Worm (Caenorhabditis elegans) whole organism, L2 larva: ENCODE measurements around the gene R74.7.

Source experiments
- C34F6.9 ChIP-seq: fragments of 150-350 bp; optimal IDR thresholded peaks from 2 replicates; lab custom pipeline; 2014; ENCODE audit warnings: missing biosample characterization, missing genetic modification characterization
- F13H6.1 ChIP-seq: sonication (generic microtip); optimal IDR thresholded peaks from 2 replicates; lab custom pipeline; 2016; ENCODE audit warnings: missing genetic modification characterization, missing compliant biosample characterization
- R02D3.7 ChIP-seq: fragments of 150-350 bp; optimal IDR thresholded peaks from 2 replicates; lab custom pipeline; 2014; ENCODE audit warnings: missing biosample characterization, missing genetic modification characterization
- Y55F3AM.14 ChIP-seq: fragments of 200-800 bp; sonication (Bioruptor generic); optimal IDR thresholded peaks from 2 replicates; lab custom pipeline; 2018; ENCODE audit warnings: mild to moderate bottlenecking, missing genetic modification characterization, missing compliant biosample characterization
- ZK546.5 ChIP-seq: sonication (generic microtip); optimal IDR thresholded peaks from 2 replicates; lab custom pipeline; 2017; ENCODE audit warnings: missing biosample characterization, missing genetic modification characterization
- ama-1 ChIP-seq: fragments of 150-350 bp; optimal IDR thresholded peaks from 2 replicates; lab custom pipeline; 2018; ENCODE audit warnings: inconsistent platforms
- blmp-1 ChIP-seq: sonication (generic microtip); optimal IDR thresholded peaks from 2 replicates; lab custom pipeline; 2017; ENCODE audit warnings: missing genetic modification characterization, mild to moderate bottlenecking, missing compliant biosample characterization, antibody characterized with exemption, moderate library complexity; ENCODE audit not compliant: insufficient read depth
- crh-2 ChIP-seq: sonication (generic microtip); optimal IDR thresholded peaks from 2 replicates; lab custom pipeline; 2017; ENCODE audit warnings: missing biosample characterization, missing genetic modification characterization
- dmd-4 ChIP-seq: sonication (generic microtip); optimal IDR thresholded peaks from 2 replicates; lab custom pipeline; 2017; ENCODE audit warnings: missing biosample characterization, missing genetic modification characterization
- egl-27 ChIP-seq: sonication (generic microtip); optimal IDR thresholded peaks from 3 replicates; lab custom pipeline; 2017; ENCODE audit warnings: missing biosample characterization, missing genetic modification reagents, missing genetic modification characterization
- elt-1 ChIP-seq: fragments of 150-350 bp; optimal IDR thresholded peaks from 2 replicates; lab custom pipeline; 2014; ENCODE audit warnings: missing biosample characterization, missing genetic modification characterization
- fos-1 ChIP-seq: fragments of 150-350 bp; optimal IDR thresholded peaks from 2 replicates; lab custom pipeline; 2014; ENCODE audit warnings: missing biosample characterization, missing genetic modification characterization
- gmeb-1 ChIP-seq: fragments of 150-350 bp; optimal IDR thresholded peaks from 2 replicates; lab custom pipeline; 2014; ENCODE audit warnings: missing biosample characterization, missing genetic modification characterization
- lin-11 ChIP-seq: fragments of 150-350 bp; sonication (generic microtip); optimal IDR thresholded peaks from 2 replicates; lab custom pipeline; 2014; ENCODE audit warnings: missing biosample characterization, missing genetic modification characterization, inconsistent platforms, mixed read lengths
- lin-13 ChIP-seq: fragments of 150-350 bp; optimal IDR thresholded peaks from 2 replicates; lab custom pipeline; 2014; ENCODE audit warnings: missing biosample characterization, missing genetic modification reagents, missing genetic modification characterization
- lin-39 ChIP-seq: fragments of 150-350 bp; optimal IDR thresholded peaks from 2 replicates; lab custom pipeline; 2014; ENCODE audit warnings: missing biosample characterization, missing genetic modification reagents, missing genetic modification characterization
- lsy-2 ChIP-seq, 2 experiments: fragments of 150-350 bp in 1 of 2; sonication (generic microtip) in 1 of 2; optimal IDR thresholded peaks; 2 replicates each; lab custom pipeline; 2014 to 2017; ENCODE audit warnings: missing biosample characterization in 2 of 2, missing genetic modification characterization in 2 of 2
- mab-5 ChIP-seq: fragments of 150-350 bp; optimal IDR thresholded peaks from 2 replicates; lab custom pipeline; 2014; ENCODE audit warnings: missing biosample characterization, missing genetic modification characterization
- mbf-1 ChIP-seq: sonication (generic microtip); optimal IDR thresholded peaks from 2 replicates; lab custom pipeline; 2017; ENCODE audit warnings: missing biosample characterization, missing genetic modification characterization
- mdl-1 ChIP-seq, 2 experiments: fragments of 150-350 bp in 1 of 2; sonication (generic microtip) in 1 of 2; optimal IDR thresholded peaks; 2 replicates each; lab custom pipeline; 2017; ENCODE audit warnings: missing biosample characterization in 2 of 2, missing genetic modification characterization in 2 of 2
- nhr-10 ChIP-seq: sonication (generic microtip); optimal IDR thresholded peaks from 2 replicates; lab custom pipeline; 2017; ENCODE audit warnings: missing biosample characterization, missing genetic modification characterization
- nhr-11 ChIP-seq: fragments of 150-350 bp; optimal IDR thresholded peaks from 2 replicates; lab custom pipeline; 2014; ENCODE audit warnings: missing biosample characterization, missing genetic modification characterization
- nhr-12 ChIP-seq: fragments of 150-350 bp; optimal IDR thresholded peaks from 2 replicates; lab custom pipeline; 2014; ENCODE audit warnings: missing biosample characterization, missing genetic modification characterization
- nhr-129 ChIP-seq: fragments of 150-350 bp; optimal IDR thresholded peaks from 2 replicates; lab custom pipeline; 2014; ENCODE audit warnings: missing biosample characterization, missing genetic modification characterization
- nhr-21 ChIP-seq: fragments of 150-350 bp; optimal IDR thresholded peaks from 2 replicates; lab custom pipeline; 2014; ENCODE audit warnings: missing biosample characterization, missing genetic modification characterization
- nhr-23 ChIP-seq: fragments of 150-350 bp; optimal IDR thresholded peaks from 2 replicates; lab custom pipeline; 2014; ENCODE audit warnings: missing biosample characterization, missing genetic modification reagents, missing genetic modification characterization
- nhr-237 ChIP-seq: fragments of 150-350 bp; optimal IDR thresholded peaks from 2 replicates; lab custom pipeline; 2014; ENCODE audit warnings: missing biosample characterization, missing genetic modification characterization
- nhr-77 ChIP-seq: fragments of 150-350 bp; optimal IDR thresholded peaks from 2 replicates; lab custom pipeline; 2014; ENCODE audit warnings: missing biosample characterization, missing genetic modification characterization
- sem-4 ChIP-seq: fragments of 150-350 bp; optimal IDR thresholded peaks from 2 replicates; lab custom pipeline; 2014; ENCODE audit warnings: missing biosample characterization, missing genetic modification reagents, missing genetic modification characterization
- skn-1 ChIP-seq: sonication (generic microtip); optimal IDR thresholded peaks from 2 replicates; lab custom pipeline; 2017; ENCODE audit warnings: missing biosample characterization, missing genetic modification characterization
- sma-3 ChIP-seq: sonication (generic microtip); optimal IDR thresholded peaks from 2 replicates; lab custom pipeline; 2016; ENCODE audit warnings: missing genetic modification reagents, missing genetic modification characterization, missing compliant biosample characterization
- sma-9 ChIP-seq, 2 experiments: fragments of 150-350 bp in 1 of 2; sonication (generic microtip) in 1 of 2; optimal IDR thresholded peaks; 2 replicates each; lab custom pipeline; 2014 to 2016; ENCODE audit warnings: missing genetic modification characterization in 2 of 2, mild to moderate bottlenecking in 1 of 2, missing biosample characterization in 1 of 2, missing compliant biosample characterization in 1 of 2, missing genetic modification reagents in 1 of 2, moderate library complexity in 1 of 2
- unc-55 ChIP-seq: fragments of 150-350 bp; sonication (generic microtip); optimal IDR thresholded peaks from 3 replicates; lab custom pipeline; 2014; ENCODE audit warnings: missing biosample characterization, missing genetic modification reagents, missing genetic modification characterization
- zag-1 ChIP-seq: fragments of 150-350 bp; optimal IDR thresholded peaks from 2 replicates; lab custom pipeline; 2014; ENCODE audit warnings: missing biosample characterization, missing genetic modification characterization

Gene R74.7

ce11 chrIII:4196301-4196987 lies 7.8 kb upstream of the R74.7 start:
- TF ChIP-seq lsy-2 (tag; optimal IDR thresholded peaks at IDR 0.05; lab: Kevin White, UChicago) = peak; percentile 28 to 80
- TF ChIP-seq sma-9 (GFP tag; optimal IDR thresholded peaks at IDR 0.05; lab: Kevin White, UChicago) = peak; percentile 60
- TF ChIP-seq sma-9 (tag; optimal IDR thresholded peaks at IDR 0.05; lab: Kevin White, UChicago) = no peak
- TF ChIP-seq gmeb-1 = no peak
- TF ChIP-seq nhr-129 (tag; lab: Kevin White, UChicago) = peak; percentile 58
- TF ChIP-seq F13H6.1 (tag; lab: Kevin White, UChicago) = peak; percentile 22
- peak; percentile 89 for TF ChIP-seq C34F6.9 (tag; lab: Kevin White, UChicago)
- peak; percentile 88 for TF ChIP-seq unc-55 (GFP tag; lab: Kevin White, UChicago)
- peak; percentile 89 to 91 for TF ChIP-seq mdl-1 (tag; optimal IDR thresholded peaks at IDR 0.05; lab: Kevin White, UChicago)
- TF ChIP-seq nhr-10 (tag; lab: Kevin White, UChicago) = no peak
- TF ChIP-seq lin-39 (tag; lab: Kevin White, UChicago) = no peak
- TF ChIP-seq mab-5 (tag; lab: Kevin White, UChicago) = peak; percentile 44
- peak; percentile 25 for TF ChIP-seq fos-1 (tag; lab: Kevin White, UChicago)
- peak; percentile 47 for TF ChIP-seq lin-11 (tag; lab: Kevin White, UChicago)
- no peak for TF ChIP-seq nhr-11 (tag; lab: Kevin White, UChicago)
- peak; percentile 46 for TF ChIP-seq ama-1 (lab: Kevin White, UChicago)
- TF ChIP-seq lin-13 (GFP tag; lab: Kevin White, UChicago) = peak; percentile 46
- TF ChIP-seq crh-2 (tag; lab: Kevin White, UChicago) = peak; percentile 77
- TF ChIP-seq nhr-21 (tag; lab: Kevin White, UChicago) = peak; percentile 22

ce11 chrIII:4196988-4197384 lies 7.2 kb upstream of the R74.7 start, which contains the start of gene asd-1:
asd-1 (plus strand) TSS chrIII:4197285.
- TF ChIP-seq dmd-4 (tag; lab: Kevin White, UChicago) (no peak), lin-13 (GFP tag; lab: Kevin White, UChicago) (no peak), sma-3 (no peak), nhr-12 (tag; lab: Kevin White, UChicago) (no peak), ZK546.5 (tag; lab: Kevin White, UChicago) (no peak), nhr-23 (tag; lab: Kevin White, UChicago) (no peak), mbf-1 (tag; lab: Kevin White, UChicago) (no peak), nhr-77 (no peak), nhr-129 (tag; lab: Kevin White, UChicago) (no peak), R02D3.7 (tag; lab: Kevin White, UChicago) (no peak), skn-1 (no peak), sem-4 (tag; lab: Kevin White, UChicago) (no peak), nhr-10 (tag; lab: Kevin White, UChicago) (no peak), zag-1 (no peak), mab-5 (tag; lab: Kevin White, UChicago) (no peak), C34F6.9 (tag; lab: Kevin White, UChicago) (no peak), egl-27 (tag; lab: Kevin White, UChicago) (no peak)

ce11 chrIII:4204964-4205363 lies 735 bp downstream of the R74.7 start:
- TF ChIP-seq dmd-4 (tag; lab: Kevin White, UChicago) = no peak
- no peak for TF ChIP-seq unc-55 (GFP tag; lab: Kevin White, UChicago)
- TF ChIP-seq elt-1 = no peak
- TF ChIP-seq zag-1 = no peak
- no peak for TF ChIP-seq Y55F3AM.14 (GFP tag; lab: Kevin White, UChicago)
- no peak for TF ChIP-seq skn-1
- TF ChIP-seq nhr-10 (tag; lab: Kevin White, UChicago) = no peak
- no peak for TF ChIP-seq mdl-1 (tag; optimal IDR thresholded peaks at IDR 0.05; lab: Kevin White, UChicago)
- TF ChIP-seq nhr-129 (tag; lab: Kevin White, UChicago) = no peak
- no peak for TF ChIP-seq lin-13 (GFP tag; lab: Kevin White, UChicago)

ce11 chrIII:4205751-4206327 lies 1.6 kb downstream of the R74.7 start, which contains the start of gene R74.8:
R74.8 (plus strand) TSS chrIII:4206277.
- TF ChIP-seq unc-55 (GFP tag; lab: Kevin White, UChicago) (peak; percentile 37), blmp-1 (peak; percentile 24), nhr-237 (tag; lab: Kevin White, UChicago) (no peak), F13H6.1 (tag; lab: Kevin White, UChicago) (no peak), lin-13 (GFP tag; lab: Kevin White, UChicago) (no peak), lsy-2 (tag; optimal IDR thresholded peaks at IDR 0.05; lab: Kevin White, UChicago) (peak in 1 of 2 experiments; percentile 15)
